ENCODE assay signal across 8 worm cellular contexts in the genomic region with DNA sequence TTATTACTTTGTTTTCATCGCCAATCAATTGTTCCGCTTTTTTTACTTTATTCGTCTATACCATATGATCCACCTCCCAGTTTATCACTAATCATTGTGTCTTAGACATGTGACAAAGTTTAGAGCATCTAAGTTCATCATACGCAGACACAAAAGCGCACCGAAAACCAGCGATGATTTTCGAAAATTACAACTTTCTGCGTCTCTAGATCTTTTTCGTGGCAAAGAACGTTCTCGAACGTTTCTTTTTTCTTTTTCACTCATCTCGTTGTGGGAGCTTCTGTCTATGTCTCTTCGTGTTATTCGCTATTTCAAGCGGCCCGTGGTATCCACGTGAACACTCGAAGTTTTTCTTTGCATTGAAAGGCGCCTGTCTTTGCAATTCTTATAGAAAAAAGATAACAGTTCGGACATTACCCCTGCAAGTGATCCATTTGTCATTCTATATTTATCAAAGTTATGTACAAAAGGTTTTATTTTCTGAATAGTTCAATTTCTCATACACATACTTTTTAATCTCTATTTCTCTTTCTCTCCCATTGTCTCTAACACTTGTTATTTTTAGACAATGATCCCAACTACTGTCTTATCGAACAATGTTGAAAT.
TF ChIP-seq lines count a peak whose summit lies in the region.

A gene (plus strand): TSS at position 566 of the 606 bp plus-strand sequence.

TF ChIP-seq in whole organism, L1 larva, 84 proteins besides CTCF, POLR2A, EP300 and RAD21 (continues in another document):
- TF ChIP-seq elt-2 (tag; optimal IDR thresholded peaks at IDR 0.05; lab: Kevin White, UChicago) (peak; percentile 89), nhr-71 (tag; optimal IDR thresholded peaks at IDR 0.05; lab: Kevin White, UChicago) (peak; percentile 98), lir-3 (tag; optimal IDR thresholded peaks at IDR 0.05; lab: Kevin White, UChicago; ENCODE audit: poor library complexity) (peak; percentile 60), zag-1 (tag; optimal IDR thresholded peaks at IDR 0.05; lab: Kevin White, UChicago) (no peak), ces-1 (GFP tag; optimal IDR thresholded peaks at IDR 0.05; lab: Kevin White, UChicago) (no peak), vab-15 (tag; optimal IDR thresholded peaks at IDR 0.05; lab: Kevin White, UChicago) (no peak), aly-2 (tag; optimal IDR thresholded peaks at IDR 0.05; lab: Kevin White, UChicago) (no peak), zip-4 (GFP tag; optimal IDR thresholded peaks at IDR 0.05; lab: Kevin White, UChicago) (peak; percentile 16), ceh-63 (GFP tag; optimal IDR thresholded peaks at IDR 0.05; lab: Kevin White, UChicago) (no peak), efl-3 (GFP tag; optimal IDR thresholded peaks at IDR 0.05; lab: Kevin White, UChicago) (no peak)

TF ChIP-seq in whole organism, L2 larva, 48 proteins besides CTCF, POLR2A, EP300 and RAD21 (continues in another document):
- TF ChIP-seq snpc-4 (tag; optimal IDR thresholded peaks at IDR 0.05; lab: Kevin White, UChicago) (peak; percentile 18), nhr-25 (tag; optimal IDR thresholded peaks at IDR 0.05; lab: Kevin White, UChicago) (peak; percentile 91), F13H6.1 (tag; optimal IDR thresholded peaks at IDR 0.05; lab: Kevin White, UChicago) (peak; percentile 95), dmd-4 (tag; optimal IDR thresholded peaks at IDR 0.05; lab: Kevin White, UChicago) (no peak), ztf-4 (tag; optimal IDR thresholded peaks at IDR 0.05; lab: Kevin White, UChicago) (peak; percentile 84), nhr-21 (tag; optimal IDR thresholded peaks at IDR 0.05; lab: Kevin White, UChicago) (peak; percentile 94), nhr-10 (tag; optimal IDR thresholded peaks at IDR 0.05; lab: Kevin White, UChicago) (peak; percentile 52), lsy-2 (tag; optimal IDR thresholded peaks at IDR 0.05; lab: Kevin White, UChicago) (peak; percentile 28 to 89), egl-27 (tag; optimal IDR thresholded peaks at IDR 0.05; lab: Kevin White, UChicago) (peak; percentile 92), lin-13 (GFP tag; optimal IDR thresholded peaks at IDR 0.05; lab: Kevin White, UChicago) (peak; percentile 47)

TF ChIP-seq in whole organism, L3 larva, 47 proteins besides CTCF, POLR2A, EP300 and RAD21 (continues in another document):
- peak; percentile 84 for TF ChIP-seq lsy-12 (tag; optimal IDR thresholded peaks at IDR 0.05; lab: Kevin White, UChicago)
- peak; percentile 35 for TF ChIP-seq snpc-4 (tag; optimal IDR thresholded peaks at IDR 0.05; lab: Kevin White, UChicago)
- TF ChIP-seq zag-1 (tag; optimal IDR thresholded peaks at IDR 0.05; lab: Kevin White, UChicago): no peak
- TF ChIP-seq nhr-23 (tag; optimal IDR thresholded peaks at IDR 0.05; lab: Kevin White, UChicago): peak; percentile 92
- no peak for TF ChIP-seq ama-1 (optimal IDR thresholded peaks at IDR 0.05; lab: Kevin White, UChicago)
- no peak for TF ChIP-seq unc-39 (tag; optimal IDR thresholded peaks at IDR 0.05; lab: Kevin White, UChicago)
- peak; percentile 58 for TF ChIP-seq lin-15B (tag; optimal IDR thresholded peaks at IDR 0.05; lab: Kevin White, UChicago)
- peak; percentile 62 for TF ChIP-seq tbx-2 (tag; optimal IDR thresholded peaks at IDR 0.05; lab: Kevin White, UChicago)
- TF ChIP-seq pha-4 (tag; optimal IDR thresholded peaks at IDR 0.05; lab: Kevin White, UChicago): peak; percentile 84
- peak; percentile 77 for TF ChIP-seq egl-27 (tag; optimal IDR thresholded peaks at IDR 0.05; lab: Kevin White, UChicago)
- TF ChIP-seq skn-1 (tag; optimal IDR thresholded peaks at IDR 0.05; lab: Kevin White, UChicago): peak; percentile 71

TF ChIP-seq in whole organism, L4 larva, 104 proteins besides CTCF, POLR2A, EP300 and RAD21 (continues in another document):
- TF ChIP-seq nhr-76 (tag; optimal IDR thresholded peaks at IDR 0.05; lab: Kevin White, UChicago) (peak; percentile 63), lin-39 (tag; optimal IDR thresholded peaks at IDR 0.05; lab: Kevin White, UChicago) (no peak), Y48G9A.11 (GFP tag; IDR thresholded peaks at IDR 0.05; lab: Robert Waterston, UW) (no peak), daf-16 (GFP tag; optimal IDR thresholded peaks at IDR 0.05; lab: Kevin White, UChicago) (peak; percentile 82 to 87), daf-16 (tag; optimal IDR thresholded peaks at IDR 0.05; lab: Kevin White, UChicago) (peak; percentile 76), pha-4 (GFP tag; IDR thresholded peaks at IDR 0.05; lab: Robert Waterston, UW) (peak; percentile 86), pha-4 (tag; optimal IDR thresholded peaks at IDR 0.05; lab: Kevin White, UChicago) (peak; percentile 61), madf-5 (GFP tag; IDR thresholded peaks at IDR 0.05; lab: Robert Waterston, UW) (no peak), lsy-2 (tag; optimal IDR thresholded peaks at IDR 0.05; lab: Kevin White, UChicago) (peak; percentile 36 to 89), hmg-1.1 (GFP tag; IDR thresholded peaks at IDR 0.05; lab: Robert Waterston, UW) (peak; percentile 62), nhr-77 (tag; optimal IDR thresholded peaks at IDR 0.05; lab: Kevin White, UChicago) (peak; percentile 72)

TF ChIP-seq in whole organism, late embryonic, 69 proteins besides CTCF, POLR2A, EP300 and RAD21:
- TF ChIP-seq hlh-30 (tag; optimal IDR thresholded peaks at IDR 0.05; lab: Kevin White, UChicago; ENCODE audit: insufficient read depth) (peak; percentile 61), ceh-18 (tag; optimal IDR thresholded peaks at IDR 0.05; lab: Kevin White, UChicago) (peak; percentile 84), ets-4 (tag; optimal IDR thresholded peaks at IDR 0.05; lab: Kevin White, UChicago) (peak; percentile 18), C38D4.7 (GFP tag; optimal IDR thresholded peaks at IDR 0.05; lab: Kevin White, UChicago) (no peak), rnt-1 (tag; optimal IDR thresholded peaks at IDR 0.05; lab: Kevin White, UChicago) (peak; percentile 54), unc-55 (GFP tag; optimal IDR thresholded peaks at IDR 0.05; lab: Kevin White, UChicago) (peak; percentile 69), unc-42 (tag; optimal IDR thresholded peaks at IDR 0.05; lab: Kevin White, UChicago) (no peak), nfya-1 (tag; optimal IDR thresholded peaks at IDR 0.05; lab: Kevin White, UChicago) (peak; percentile 50), F13H6.1 (tag; optimal IDR thresholded peaks at IDR 0.05; lab: Kevin White, UChicago) (peak; percentile 10)

TF ChIP-seq in whole organism, midembryonic, 9 proteins besides CTCF, POLR2A, EP300 and RAD21:
- TF ChIP-seq ztf-23 (GFP tag; IDR thresholded peaks at IDR 0.05; lab: Robert Waterston, UW) (no peak), cog-1 (tag; optimal IDR thresholded peaks at IDR 0.05; lab: Kevin White, UChicago) (peak; percentile 5)

TF ChIP-seq in whole organism, mixed stage, embryonic, 35 proteins besides CTCF, POLR2A, EP300 and RAD21 (continues in another document):
- TF ChIP-seq elt-1 (tag; optimal IDR thresholded peaks at IDR 0.05; lab: Kevin White, UChicago; ENCODE audit: borderline replicate concordance, insufficient read depth) (no peak), drap-1 (GFP tag; optimal IDR thresholded peaks at IDR 0.05; lab: Kevin White, UChicago) (no peak), tbx-8 (GFP tag; optimal IDR thresholded peaks at IDR 0.05; lab: Kevin White, UChicago) (no peak), nhr-76 (tag; optimal IDR thresholded peaks at IDR 0.05; lab: Kevin White, UChicago) (no peak), nhr-237 (tag; optimal IDR thresholded peaks at IDR 0.05; lab: Kevin White, UChicago) (peak; percentile 46), sptf-1 (tag; optimal IDR thresholded peaks at IDR 0.05; lab: Kevin White, UChicago) (no peak), cnd-1 (tag; optimal IDR thresholded peaks at IDR 0.05; lab: Kevin White, UChicago) (no peak), blmp-1 (tag; optimal IDR thresholded peaks at IDR 0.05; lab: Kevin White, UChicago) (no peak), nhr-12 (tag; optimal IDR thresholded peaks at IDR 0.05; lab: Kevin White, UChicago) (no peak), bed-3 (GFP tag; optimal IDR thresholded peaks at IDR 0.05; lab: Kevin White, UChicago) (no peak), unc-39 (tag; optimal IDR thresholded peaks at IDR 0.05; lab: Kevin White, UChicago) (no peak), unc-120 (tag; optimal IDR thresholded peaks at IDR 0.05; lab: Kevin White, UChicago; ENCODE audit: poor library complexity, severe bottlenecking) (peak; percentile 70), M03D4.4 (tag; optimal IDR thresholded peaks at IDR 0.05; lab: Kevin White, UChicago) (no peak), lin-32 (GFP tag; optimal IDR thresholded peaks at IDR 0.05; lab: Kevin White, UChicago) (no peak), unc-62 (GFP tag; optimal IDR thresholded peaks at IDR 0.05; lab: Kevin White, UChicago) (peak; percentile 76), ztf-11 (tag; optimal IDR thresholded peaks at IDR 0.05; lab: Kevin White, UChicago) (no peak), mab-5 (tag; optimal IDR thresholded peaks at IDR 0.05; lab: Kevin White, UChicago) (no peak), hlh-1 (tag; optimal IDR thresholded peaks at IDR 0.05; lab: Kevin White, UChicago) (peak; percentile 62)

TF ChIP-seq in whole organism, young adult, 124 proteins besides CTCF, POLR2A, EP300 and RAD21 (continues in another document):
- TF ChIP-seq let-607 (tag; optimal IDR thresholded peaks at IDR 0.05; lab: Kevin White, UChicago): peak; percentile 25 to 87
- TF ChIP-seq F23B12.7 (tag; optimal IDR thresholded peaks at IDR 0.05; lab: Kevin White, UChicago; ENCODE audit: insufficient read depth): peak; percentile 6
- TF ChIP-seq lin-54 (GFP tag; optimal IDR thresholded peaks at IDR 0.05; lab: Kevin White, UChicago): peak; percentile 60
- peak; percentile 86 for TF ChIP-seq C06A6.2 (GFP tag; conservative IDR thresholded peaks at IDR 0.05; lab: Robert Waterston, UW)
- TF ChIP-seq rpc-1 (optimal IDR thresholded peaks at IDR 0.05; lab: Kevin White, UChicago): no peak
- no peak for TF ChIP-seq rpc-1 (tag; optimal IDR thresholded peaks at IDR 0.05; lab: Kevin White, UChicago)
- peak; percentile 72 for TF ChIP-seq madf-10 (tag; optimal IDR thresholded peaks at IDR 0.05; lab: Kevin White, UChicago)
- TF ChIP-seq let-526 (GFP tag; IDR thresholded peaks at IDR 0.05; lab: Robert Waterston, UW): peak; percentile 83; the same call in 1 of the 2 replicates
- no peak for TF ChIP-seq ets-4 (GFP tag; optimal IDR thresholded peaks at IDR 0.05; lab: Kevin White, UChicago)
- TF ChIP-seq fkh-3 (tag; optimal IDR thresholded peaks at IDR 0.05; lab: Kevin White, UChicago): no peak
- TF ChIP-seq dox-1 (GFP tag; IDR thresholded peaks at IDR 0.05; lab: Robert Waterston, UW): peak; percentile 72
- TF ChIP-seq ztf-25 (GFP tag; IDR thresholded peaks at IDR 0.05; lab: Robert Waterston, UW): no peak
- TF ChIP-seq T26A5.8 (tag; optimal IDR thresholded peaks at IDR 0.05; lab: Kevin White, UChicago): no peak
- peak; percentile 93 for TF ChIP-seq hsf-1 (GFP tag; IDR thresholded peaks at IDR 0.05; lab: Robert Waterston, UW)
- TF ChIP-seq lsl-1 (GFP tag; optimal IDR thresholded peaks at IDR 0.05; lab: Kevin White, UChicago): no peak
- TF ChIP-seq pha-4 (tag; optimal IDR thresholded peaks at IDR 0.05; lab: Kevin White, UChicago): peak; percentile 80
- TF ChIP-seq lag-1 (GFP tag; IDR thresholded peaks at IDR 0.05; lab: Robert Waterston, UW): no peak
- TF ChIP-seq gei-17 (GFP tag; optimal IDR thresholded peaks at IDR 0.05; lab: Kevin White, UChicago): peak; percentile 53
- no peak for TF ChIP-seq snpc-3.4 (tag; optimal IDR thresholded peaks at IDR 0.05; lab: Kevin White, UChicago)
- peak; percentile 78 for TF ChIP-seq ekl-4 (GFP tag; IDR thresholded peaks at IDR 0.05; lab: Robert Waterston, UW)
